Fruit fly (Drosophila melanogaster) Kc167 (cell line): ENCODE results near the gene Galt.

Source experiments
- Myc ChIP-seq: fragments of >200 bp; optimal IDR thresholded peaks from 2 replicates; lab custom pipeline; 2017; ENCODE audit warnings: missing external identifiers
- Sin3A ChIP-seq: fragments of >200 bp; optimal IDR thresholded peaks from 2 replicates; lab custom pipeline; 2018; ENCODE audit warnings: missing external identifiers
- h ChIP-seq: fragments of >200 bp; optimal IDR thresholded peaks from 3 replicates; lab custom pipeline; 2018; ENCODE audit warnings: missing external identifiers
- insv ChIP-seq: fragments of >200 bp; optimal IDR thresholded peaks from 3 replicates; lab custom pipeline; 2018; ENCODE audit warnings: missing external identifiers
- psq ChIP-seq: fragments of >200 bp; optimal IDR thresholded peaks from 2 replicates; lab custom pipeline; 2017; ENCODE audit warnings: missing external identifiers
- ttk ChIP-seq: sonication (Bioruptor generic); optimal IDR thresholded peaks from 2 replicates; lab custom pipeline; 2017; ENCODE audit warnings: missing external identifiers

DNA sequence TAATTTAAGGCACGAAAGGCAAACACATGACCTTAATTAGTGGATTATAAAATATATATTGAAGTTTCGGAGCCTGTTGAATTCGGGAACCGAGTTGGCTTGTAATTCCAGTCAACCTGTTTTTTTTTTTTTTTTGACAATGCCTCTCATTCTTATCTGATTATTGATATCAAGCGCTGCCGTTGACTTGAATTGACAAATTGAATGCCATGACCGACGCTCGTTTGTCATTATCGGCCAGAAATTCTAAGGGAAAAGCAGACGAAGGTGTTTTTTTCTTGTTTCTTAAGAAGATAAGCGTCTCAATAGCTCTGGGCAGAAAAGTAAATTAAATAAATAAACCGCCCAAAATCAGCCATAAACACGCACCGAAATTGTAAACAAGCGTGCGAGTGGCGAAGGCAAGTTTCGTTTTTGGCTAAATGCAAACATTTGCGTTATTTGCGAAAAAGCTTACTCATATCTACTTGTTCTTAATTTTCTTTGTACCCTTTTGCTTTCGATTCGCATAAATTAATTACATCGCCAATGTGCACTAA is 24.5 kb downstream of the Galt start:
- TF ChIP-seq psq (lab: Kevin White, UChicago) (no peak), h (lab: Kevin White, UChicago) (no peak), ttk (lab: Kevin White, UChicago) (no peak), insv (no peak), Sin3A (lab: Kevin White, UChicago) (no peak), Myc (lab: Kevin White, UChicago) (no peak)
